Fruit fly (Drosophila melanogaster): Measurements from ENCODE around the gene CG11655.

The CG11655 gene

DNA sequence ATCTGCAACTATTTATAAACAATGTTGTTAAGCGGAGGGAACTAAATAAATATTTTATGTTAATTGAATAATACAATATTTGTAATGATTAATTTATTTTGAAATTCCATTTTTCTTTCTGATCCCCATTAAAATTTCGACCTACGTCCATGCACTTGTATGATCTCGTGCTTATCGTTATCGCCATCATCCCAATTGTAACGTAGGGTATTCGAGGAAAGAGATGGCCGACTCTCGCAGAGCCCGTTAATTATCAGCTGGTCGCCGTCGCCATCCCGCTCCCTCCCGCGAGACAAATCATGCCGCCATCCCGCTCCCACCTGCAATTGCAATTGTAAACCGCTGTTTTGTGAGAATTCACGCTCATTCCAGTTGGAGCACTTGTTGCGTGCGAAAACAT lies at the start of gene CG11655:
Gene CG11655 (plus strand): TSS at position 351 of the 400 bp plus-strand sequence.
- TF ChIP-seq CG8632 (GFP tag; optimal IDR thresholded peaks at IDR 0.05) (no peak), CG31627 (GFP tag; optimal IDR thresholded peaks at IDR 0.05) (peak; percentile 45), dsx (GFP tag; optimal IDR thresholded peaks at IDR 0.05; ENCODE audit: poor library complexity, severe bottlenecking) (peak; percentile 63), CG1621 (tag; optimal IDR thresholded peaks at IDR 0.05) (peak; percentile 60), salr (GFP tag; optimal IDR thresholded peaks at IDR 0.05) (no peak), CG11294 (GFP tag; IDR thresholded peaks at IDR 0.05) (no peak), eg (GFP tag; IDR thresholded peaks at IDR 0.05) (peak; percentile 59; the same call in 2 of the 3 replicates), CG11762 (GFP tag; optimal IDR thresholded peaks at IDR 0.05; ENCODE audit: insufficient read depth) (no peak), Blimp-1 (GFP tag; optimal IDR thresholded peaks at IDR 0.05) (no peak), topi (GFP tag; optimal IDR thresholded peaks at IDR 0.05) (peak; percentile 62), CG11902 (GFP tag; optimal IDR thresholded peaks at IDR 0.05) (peak; percentile 31), CG6854 (GFP tag; optimal IDR thresholded peaks at IDR 0.05) (peak; percentile 63), Hr39 (GFP tag; optimal IDR thresholded peaks at IDR 0.05) (peak; percentile 49), CG6792 (GFP tag; optimal IDR thresholded peaks at IDR 0.05) (peak; percentile 38), esn (GFP tag; optimal IDR thresholded peaks at IDR 0.05) (peak; percentile 61), CG6808 (GFP tag; optimal IDR thresholded peaks at IDR 0.05) (no peak), CG32006 (GFP tag; optimal IDR thresholded peaks at IDR 0.05) (peak; percentile 55), Eip93F (GFP tag; optimal IDR thresholded peaks at IDR 0.05) (no peak), CG6163 (GFP tag; IDR thresholded peaks at IDR 0.05) (peak; percentile 21; the same call in 1 of the 3 replicates), net (GFP tag; optimal IDR thresholded peaks at IDR 0.05) (peak; percentile 52), ss (GFP tag; optimal IDR thresholded peaks at IDR 0.05) (no peak), Lpt (GFP tag; optimal IDR thresholded peaks at IDR 0.05) (peak; percentile 12), CG8119 (GFP tag; IDR thresholded peaks at IDR 0.05) (0 out of 3 replicates have a peak, but pooled peaks have one; percentile 20), CG3032 (tag; optimal IDR thresholded peaks at IDR 0.05) (peak; percentile 31), CG15336 (GFP tag; IDR thresholded peaks at IDR 0.05) (peak; percentile 42), Ets21C (GFP tag; optimal IDR thresholded peaks at IDR 0.05) (no peak), Smox (GFP tag; optimal IDR thresholded peaks at IDR 0.05) (peak; percentile 50), cyc (GFP tag; optimal IDR thresholded peaks at IDR 0.05) (peak; percentile 55), Hr38 (GFP tag; optimal IDR thresholded peaks at IDR 0.05) (no peak), Sox102F (GFP tag; optimal IDR thresholded peaks at IDR 0.05) (no peak), fd59A (GFP tag; optimal IDR thresholded peaks at IDR 0.05) (peak; percentile 34), Sox15 (GFP tag; optimal IDR thresholded peaks at IDR 0.05) (peak; percentile 34), vri (GFP tag; optimal IDR thresholded peaks at IDR 0.05) (no peak), CG7368 (GFP tag; optimal IDR thresholded peaks at IDR 0.05) (no peak), svp (GFP tag) (no peak), CG3919 (GFP tag; optimal IDR thresholded peaks at IDR 0.05) (no peak), CG4318 (GFP tag; optimal IDR thresholded peaks at IDR 0.05) (no peak), dac (GFP tag; optimal IDR thresholded peaks at IDR 0.05) (no peak), Eip78C (GFP tag) (peak; percentile 79), Sox14 (GFP tag; optimal IDR thresholded peaks at IDR 0.05) (peak; percentile 50), fd85E (GFP tag; optimal IDR thresholded peaks at IDR 0.05) (no peak), Hr4 (GFP tag; optimal IDR thresholded peaks at IDR 0.05) (no peak), Ets96B (tag; optimal IDR thresholded peaks at IDR 0.05) (peak; percentile 31), spab (GFP tag; optimal IDR thresholded peaks at IDR 0.05) (no peak), Gug (GFP tag; IDR thresholded peaks at IDR 0.05) (no peak), CG10669 (GFP tag; optimal IDR thresholded peaks at IDR 0.05) (no peak), CG9139 (GFP tag; optimal IDR thresholded peaks at IDR 0.05) (no peak), CG10631 (GFP tag; optimal IDR thresholded peaks at IDR 0.05) (no peak), achi (GFP tag; optimal IDR thresholded peaks at IDR 0.05) (no peak), CG8319 (GFP tag; optimal IDR thresholded peaks at IDR 0.05) (peak; percentile 37), OdsH (GFP tag; optimal IDR thresholded peaks at IDR 0.05) (no peak), CG34406 (GFP tag; optimal IDR thresholded peaks at IDR 0.05) (peak; percentile 38), acj6 (GFP tag; optimal IDR thresholded peaks at IDR 0.05) (no peak)

Measured in whole organism, prepupa.